Fruit fly (Drosophila melanogaster): Measurements from ENCODE around the gene Cph.
A peak's percentile ranks its signal among the peaks of the same experiment; 100 is the strongest.

Cph gene

dm6 chrX:7109793-7110606, 27.5 kb upstream of the Cph start, which contains the start of gene fz4:
Gene fz4 (minus strand): TSS chrX:7110321.
- peak; percentile 95 for TF ChIP-seq psq (GFP tag; optimal IDR thresholded peaks at IDR 0.05)
- no peak for TF ChIP-seq h (GFP tag; optimal IDR thresholded peaks at IDR 0.05)
- TF ChIP-seq HLH106 (tag; optimal IDR thresholded peaks at IDR 0.05): no peak
- TF ChIP-seq Hr83 (GFP tag; optimal IDR thresholded peaks at IDR 0.05; ENCODE audit: poor library complexity, severe bottlenecking): peak; percentile 56
- no peak for TF ChIP-seq Rel (GFP tag; optimal IDR thresholded peaks at IDR 0.05)
- peak; percentile 95 for TF ChIP-seq Rel (tag; optimal IDR thresholded peaks at IDR 0.05)
- no peak for TF ChIP-seq N (GFP tag; optimal IDR thresholded peaks at IDR 0.05)
- TF ChIP-seq Sp1 (GFP tag; optimal IDR thresholded peaks at IDR 0.05): peak; percentile 38
- TF ChIP-seq foxo (GFP tag; optimal IDR thresholded peaks at IDR 0.05): peak in 1 of 2 experiments; percentile 12
- no peak for TF ChIP-seq dsf (GFP tag; optimal IDR thresholded peaks at IDR 0.05; ENCODE audit: borderline replicate concordance)
- no peak for TF ChIP-seq usp (GFP tag; optimal IDR thresholded peaks at IDR 0.05)
- no peak for TF ChIP-seq Hr78 (GFP tag; optimal IDR thresholded peaks at IDR 0.05)
- TF ChIP-seq Jra (GFP tag; optimal IDR thresholded peaks at IDR 0.05): no peak
- no peak for TF ChIP-seq CrebA (GFP tag; optimal IDR thresholded peaks at IDR 0.05; ENCODE audit: borderline replicate concordance)
- TF ChIP-seq dmrt93B (GFP tag; optimal IDR thresholded peaks at IDR 0.05): no peak
- peak; percentile 59 for TF ChIP-seq jim (GFP tag; optimal IDR thresholded peaks at IDR 0.05)
- peak; percentile 28 for TF ChIP-seq rgr (GFP tag; optimal IDR thresholded peaks at IDR 0.05)
- no peak for TF ChIP-seq Abd-B (GFP tag; optimal IDR thresholded peaks at IDR 0.05)
- TF ChIP-seq ey (GFP tag; optimal IDR thresholded peaks at IDR 0.05): no peak
- TF ChIP-seq dl (GFP tag; optimal IDR thresholded peaks at IDR 0.05; ENCODE audit: insufficient read depth in 1 of 2, partially characterized antibody in 2 of 2): peak; percentile 42 to 76
- TF ChIP-seq fru (GFP tag; optimal IDR thresholded peaks at IDR 0.05): peak; percentile 35
- TF ChIP-seq OdsH (GFP tag; optimal IDR thresholded peaks at IDR 0.05): no peak
- peak; percentile 73 for TF ChIP-seq Myc (optimal IDR thresholded peaks at IDR 0.05)
- no peak for TF ChIP-seq Dfd (GFP tag; optimal IDR thresholded peaks at IDR 0.05)

dm6 chrX:7110890-7111289, 26.6 kb upstream of the Cph start:
- TF ChIP-seq foxo (GFP tag; optimal IDR thresholded peaks at IDR 0.05) (no peak), lola (GFP tag; optimal IDR thresholded peaks at IDR 0.05) (no peak), Hr83 (GFP tag; optimal IDR thresholded peaks at IDR 0.05; ENCODE audit: poor library complexity, severe bottlenecking) (no peak), brk (GFP tag; optimal IDR thresholded peaks at IDR 0.05) (no peak), fru (GFP tag; optimal IDR thresholded peaks at IDR 0.05) (no peak), dsf (GFP tag; optimal IDR thresholded peaks at IDR 0.05; ENCODE audit: borderline replicate concordance) (no peak), usp (GFP tag; optimal IDR thresholded peaks at IDR 0.05) (no peak), Vsx2 (GFP tag; optimal IDR thresholded peaks at IDR 0.05; ENCODE audit: partially characterized antibody) (no peak), Jra (GFP tag; optimal IDR thresholded peaks at IDR 0.05) (no peak), dmrt93B (GFP tag; optimal IDR thresholded peaks at IDR 0.05) (no peak), tai (GFP tag; optimal IDR thresholded peaks at IDR 0.05) (no peak), Myc (optimal IDR thresholded peaks at IDR 0.05) (no peak), sv (GFP tag; optimal IDR thresholded peaks at IDR 0.05) (no peak), pan (optimal IDR thresholded peaks at IDR 0.05) (no peak), dl (GFP tag; optimal IDR thresholded peaks at IDR 0.05; ENCODE audit: insufficient read depth in 1 of 2, partially characterized antibody in 2 of 2) (no peak), ey (GFP tag; optimal IDR thresholded peaks at IDR 0.05) (no peak)

dm6 chrX:7117729-7118128, 19.8 kb upstream of the Cph start:
- TF ChIP-seq Hr83 (GFP tag; optimal IDR thresholded peaks at IDR 0.05; ENCODE audit: poor library complexity, severe bottlenecking) (no peak), Myc (optimal IDR thresholded peaks at IDR 0.05) (no peak), fru (GFP tag; optimal IDR thresholded peaks at IDR 0.05) (peak; percentile 26), GATAd (GFP tag; optimal IDR thresholded peaks at IDR 0.05) (no peak), br (GFP tag; optimal IDR thresholded peaks at IDR 0.05) (no peak), Vsx2 (GFP tag; optimal IDR thresholded peaks at IDR 0.05; ENCODE audit: partially characterized antibody) (no peak), CG32264 (GFP tag; optimal IDR thresholded peaks at IDR 0.05) (no peak), woc (GFP tag; optimal IDR thresholded peaks at IDR 0.05) (no peak), rgr (GFP tag; optimal IDR thresholded peaks at IDR 0.05) (no peak), sage (GFP tag; optimal IDR thresholded peaks at IDR 0.05) (no peak), h (GFP tag; optimal IDR thresholded peaks at IDR 0.05) (peak; percentile 24), psq (GFP tag; optimal IDR thresholded peaks at IDR 0.05) (no peak), tai (GFP tag; optimal IDR thresholded peaks at IDR 0.05) (no peak), dsf (GFP tag; optimal IDR thresholded peaks at IDR 0.05; ENCODE audit: borderline replicate concordance) (no peak), HLH106 (tag; optimal IDR thresholded peaks at IDR 0.05) (peak; percentile 45), dmrt93B (GFP tag; optimal IDR thresholded peaks at IDR 0.05) (no peak), pan (optimal IDR thresholded peaks at IDR 0.05) (no peak), Dfd (GFP tag; optimal IDR thresholded peaks at IDR 0.05) (peak; percentile 26), OdsH (GFP tag; optimal IDR thresholded peaks at IDR 0.05) (no peak), CG9705 (GFP tag; optimal IDR thresholded peaks at IDR 0.05) (peak; percentile 8), Hr78 (GFP tag; optimal IDR thresholded peaks at IDR 0.05) (no peak), foxo (GFP tag; optimal IDR thresholded peaks at IDR 0.05) (peak in 1 of 2 experiments; percentile 33), Jra (GFP tag; optimal IDR thresholded peaks at IDR 0.05) (no peak), lola (GFP tag; optimal IDR thresholded peaks at IDR 0.05) (no peak), Dif (GFP tag; optimal IDR thresholded peaks at IDR 0.05; ENCODE audit: partially characterized antibody) (no peak), dl (GFP tag; optimal IDR thresholded peaks at IDR 0.05; ENCODE audit: insufficient read depth in 1 of 2, partially characterized antibody in 2 of 2) (no peak), Mio (GFP tag; optimal IDR thresholded peaks at IDR 0.05) (no peak), brk (GFP tag; optimal IDR thresholded peaks at IDR 0.05) (no peak), CrebA (GFP tag; optimal IDR thresholded peaks at IDR 0.05; ENCODE audit: borderline replicate concordance) (no peak), Sp1 (GFP tag; optimal IDR thresholded peaks at IDR 0.05) (peak; percentile 39), Hnf4 (GFP tag; optimal IDR thresholded peaks at IDR 0.05) (no peak), sv (GFP tag; optimal IDR thresholded peaks at IDR 0.05) (peak; percentile 13), ey (GFP tag; optimal IDR thresholded peaks at IDR 0.05) (no peak), Abd-B (GFP tag; optimal IDR thresholded peaks at IDR 0.05) (no peak), Rel (GFP tag; optimal IDR thresholded peaks at IDR 0.05) (no peak), Rel (tag; optimal IDR thresholded peaks at IDR 0.05) (no peak)
